Fruit fly (Drosophila melanogaster) S2 (cell line): ENCODE data around the gene CG33263.

Source experiments
- CG8478 ChIP-seq: fragments of >200 bp; optimal IDR thresholded peaks from 2 replicates; lab custom pipeline; 2018
- CTCF ChIP-seq, 2 experiments: fragments of >200 bp; optimal IDR thresholded peaks; 2 replicates each; lab custom pipeline; 2018

DNA sequence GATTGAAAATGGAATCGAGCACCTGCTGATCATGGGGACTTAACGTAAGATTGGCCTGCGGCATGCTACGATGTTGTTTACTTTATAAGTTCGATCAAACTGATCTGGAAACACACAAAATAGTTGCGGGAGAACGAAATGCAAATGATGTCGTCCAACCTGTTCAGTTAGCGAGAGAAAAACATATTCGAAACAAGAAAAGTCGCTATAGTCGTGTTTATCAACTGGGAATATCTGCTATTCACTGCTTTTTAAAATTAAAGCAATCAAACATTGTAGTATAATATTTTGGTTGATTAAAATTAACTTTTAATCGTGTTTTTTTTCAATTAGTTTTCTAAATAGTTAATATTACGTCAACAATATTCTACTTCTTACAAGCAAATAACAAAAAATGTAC is 2.6 kb upstream of the CG33263 start, which contains the start of gene CG14105:
- TF ChIP-seq CTCF (optimal IDR thresholded peaks at IDR 0.05; lab: Kevin White, UChicago) (no peak), CG8478 (no peak)
